Fruit fly (Drosophila melanogaster) whole organism, adult: ENCODE results near the gene CG8128.

Experiments used
- CG11617 ChIP-seq: fragments of 200-800 bp; sonication (Bioruptor generic); optimal IDR thresholded peaks from 2 replicates; lab custom pipeline; 2017; ENCODE audit warnings: mild to moderate bottlenecking, missing biosample characterization, missing genetic modification reagents, missing genetic modification characterization
- CG12768 ChIP-seq: fragments of 200-800 bp; sonication (Bioruptor generic); optimal IDR thresholded peaks from 2 replicates; lab custom pipeline; 2017; ENCODE audit warnings: missing biosample characterization, missing genetic modification characterization, mild to moderate bottlenecking, moderate library complexity, missing genetic modification reagents
- CG14711 ChIP-seq: fragments of 200-800 bp; sonication (Bioruptor generic); optimal IDR thresholded peaks from 2 replicates; lab custom pipeline; 2018; ENCODE audit warnings: missing biosample characterization, mild to moderate bottlenecking, missing genetic modification characterization, moderate library complexity
- CG1620 ChIP-seq: fragments of 200-800 bp; sonication (Bioruptor generic); optimal IDR thresholded peaks from 2 replicates; lab custom pipeline; 2016; ENCODE audit warnings: missing biosample characterization, missing genetic modification characterization
- CG33017 ChIP-seq: fragments of 200-800 bp; sonication (Bioruptor generic); optimal IDR thresholded peaks from 2 replicates; lab custom pipeline; 2018; ENCODE audit warnings: missing biosample characterization, mild to moderate bottlenecking, missing genetic modification characterization, moderate library complexity
- CG5204 ChIP-seq: fragments of 200-800 bp; sonication (Bioruptor generic); optimal IDR thresholded peaks from 2 replicates; lab custom pipeline; 2016; ENCODE audit warnings: missing biosample characterization, missing genetic modification characterization
- CG7045 ChIP-seq: fragments of 200-800 bp; sonication (Bioruptor generic); optimal IDR thresholded peaks from 2 replicates; lab custom pipeline; 2017; ENCODE audit warnings: missing biosample characterization, mild to moderate bottlenecking, missing genetic modification characterization
- CG7101 ChIP-seq: fragments of 200-800 bp; sonication (Bioruptor generic); optimal IDR thresholded peaks from 2 replicates; lab custom pipeline; 2018; ENCODE audit warnings: missing biosample characterization, mild to moderate bottlenecking, missing genetic modification characterization, moderate library complexity
- Clk ChIP-seq: fragments of 200-800 bp; sonication (Bioruptor generic); optimal IDR thresholded peaks from 2 replicates; lab custom pipeline; 2017; ENCODE audit warnings: missing biosample characterization, missing genetic modification characterization
- Crg-1 ChIP-seq: fragments of 200-800 bp; sonication (Bioruptor generic); optimal IDR thresholded peaks from 2 replicates; lab custom pipeline; 2016; ENCODE audit warnings: missing biosample characterization, missing genetic modification characterization
- Hr96 ChIP-seq: fragments of 200-800 bp; sonication (Bioruptor generic); optimal IDR thresholded peaks from 2 replicates; lab custom pipeline; 2016; ENCODE audit warnings: missing biosample characterization, missing genetic modification characterization
- Mnt ChIP-seq: fragments of 200-800 bp; sonication (Bioruptor generic); optimal IDR thresholded peaks from 2 replicates; lab custom pipeline; 2016; ENCODE audit warnings: missing biosample characterization, mild to moderate bottlenecking, missing genetic modification characterization
- bab1 ChIP-seq: fragments of 200-800 bp; sonication (Bioruptor generic); optimal IDR thresholded peaks from 3 replicates; lab custom pipeline; 2019; ENCODE audit warnings: missing biosample characterization, mild to moderate bottlenecking, missing genetic modification characterization, moderate library complexity
- cic ChIP-seq: fragments of 200-800 bp; sonication (Bioruptor generic); optimal IDR thresholded peaks from 2 replicates; lab custom pipeline; 2017; ENCODE audit warnings: missing biosample characterization, mild to moderate bottlenecking, missing genetic modification characterization, moderate library complexity
- cnc ChIP-seq, 2 experiments: fragments of >200 bp; optimal IDR thresholded peaks; 2 replicates each; lab custom pipeline; 2017
- kay ChIP-seq: fragments of 200-800 bp; sonication (Bioruptor generic); peaks from one replicate; lab custom pipeline; 2016; ENCODE audit warnings: missing biosample characterization, missing genetic modification characterization, borderline replicate concordance
- ovo ChIP-seq: fragments of 200-800 bp; sonication (Bioruptor generic); optimal IDR thresholded peaks from 2 replicates; lab custom pipeline; 2016; ENCODE audit warnings: missing biosample characterization, missing genetic modification characterization
- pad ChIP-seq: fragments of 200-800 bp; sonication (Bioruptor generic); optimal IDR thresholded peaks from 3 replicates; lab custom pipeline; 2017; ENCODE audit warnings: missing biosample characterization, missing genetic modification characterization, mild to moderate bottlenecking, moderate library complexity, missing genetic modification reagents
- tj ChIP-seq: fragments of 200-800 bp; sonication (Bioruptor generic); optimal IDR thresholded peaks from 3 replicates; lab custom pipeline; 2017; ENCODE audit warnings: missing biosample characterization, mild to moderate bottlenecking, missing genetic modification characterization, moderate library complexity
- toe ChIP-seq: fragments of 200-800 bp; sonication (Bioruptor generic); optimal IDR thresholded peaks from 2 replicates; lab custom pipeline; 2016; ENCODE audit warnings: missing biosample characterization, missing genetic modification characterization

The CG8128 gene

DNA sequence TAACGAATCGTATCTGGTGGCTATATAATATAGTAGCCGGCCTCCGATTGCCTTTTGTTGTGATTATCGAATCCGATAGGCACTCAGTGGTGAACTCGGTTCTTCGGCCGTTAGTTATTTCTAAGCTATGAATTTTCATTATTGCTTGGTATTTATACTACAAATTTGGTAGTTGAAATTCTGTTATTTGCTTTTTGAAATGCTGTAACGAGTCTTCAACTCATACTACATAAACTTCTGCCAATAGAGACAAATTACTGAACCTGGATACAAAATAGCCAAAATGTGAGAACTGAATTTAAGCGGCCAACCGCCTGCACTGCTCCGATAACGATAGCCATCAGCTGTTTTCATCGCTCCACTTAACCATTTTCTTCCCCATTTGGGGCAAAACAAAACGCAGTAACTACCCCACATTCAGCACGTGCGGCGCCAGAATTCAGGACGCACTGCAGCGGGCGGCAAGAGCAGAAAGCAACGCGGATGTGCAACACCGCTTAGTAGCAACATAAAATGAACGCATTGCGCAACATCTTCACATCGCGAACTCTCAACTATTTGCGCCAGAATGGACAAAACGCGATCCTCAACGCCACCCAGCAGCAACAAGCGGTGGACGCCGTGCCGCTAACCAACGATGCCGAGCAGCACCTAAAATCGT, 41.7 kb downstream of the CG8128 start, which contains the start of the genes CG11679 and CG8206:
TSS of gene CG11679 (minus strand) at position 65 of the 661 bp plus-strand sequence.
TSS of gene CG8206 (plus strand) at position 341 of the 661 bp plus-strand sequence.
- TF ChIP-seq Crg-1 (GFP tag; lab: Kevin White, UChicago) = peak; percentile 40
- no peak for TF ChIP-seq CG5204 (GFP tag; lab: Kevin White, UChicago)
- no peak for TF ChIP-seq Clk (GFP tag; lab: Kevin White, UChicago)
- peak; percentile 61 for TF ChIP-seq CG7101
- TF ChIP-seq bab1 (GFP tag; lab: Kevin White, UChicago) = peak; percentile 75
- TF ChIP-seq Mnt (GFP tag; lab: Kevin White, UChicago) = peak; percentile 85
- TF ChIP-seq Hr96 (GFP tag; lab: Kevin White, UChicago) = peak; percentile 75
- TF ChIP-seq CG7045 = no peak
- TF ChIP-seq CG33017 (tag; lab: Kevin White, UChicago) = peak; percentile 11
- peak; percentile 58 for TF ChIP-seq CG11617
- TF ChIP-seq CG14711 (tag; lab: Kevin White, UChicago) = peak; percentile 53
- peak; percentile 71 for TF ChIP-seq toe (GFP tag; lab: Kevin White, UChicago)
- TF ChIP-seq cic (GFP tag; lab: Kevin White, UChicago) = peak; percentile 24
- TF ChIP-seq CG1620 (GFP tag; lab: Kevin White, UChicago) = peak; percentile 71
- peak; percentile 11 for TF ChIP-seq tj (GFP tag; lab: Kevin White, UChicago)
- no peak for TF ChIP-seq cnc (optimal IDR thresholded peaks at IDR 0.05; lab: Kevin White, UChicago)
- no peak for TF ChIP-seq kay (GFP tag; lab: Kevin White, UChicago)
- TF ChIP-seq ovo (GFP tag; lab: Kevin White, UChicago) = peak; percentile 16
- peak; percentile 45 for TF ChIP-seq pad (GFP tag; lab: Kevin White, UChicago)
- TF ChIP-seq CG12768 (GFP tag; lab: Kevin White, UChicago) = no peak

dm6 chrX:15740288-15740726, 43.0 kb downstream of the CG8128 start:
- no peak for TF ChIP-seq ovo (GFP tag; lab: Kevin White, UChicago)
- TF ChIP-seq CG11617 = peak; percentile 76
- peak; percentile 44 for TF ChIP-seq cic (GFP tag; lab: Kevin White, UChicago)
- peak; percentile 19 for TF ChIP-seq bab1 (GFP tag; lab: Kevin White, UChicago)
- TF ChIP-seq cnc (optimal IDR thresholded peaks at IDR 0.05; lab: Kevin White, UChicago) = no peak
- peak; percentile 87 for TF ChIP-seq CG7101
- peak; percentile 78 for TF ChIP-seq CG14711 (tag; lab: Kevin White, UChicago)
- no peak for TF ChIP-seq toe (GFP tag; lab: Kevin White, UChicago)
- TF ChIP-seq Mnt (GFP tag; lab: Kevin White, UChicago) = peak; percentile 48
- peak; percentile 31 for TF ChIP-seq CG7045
- TF ChIP-seq Crg-1 (GFP tag; lab: Kevin White, UChicago) = peak; percentile 7
- TF ChIP-seq CG1620 (GFP tag; lab: Kevin White, UChicago) = no peak
- no peak for TF ChIP-seq Hr96 (GFP tag; lab: Kevin White, UChicago)
- no peak for TF ChIP-seq tj (GFP tag; lab: Kevin White, UChicago)
- no peak for TF ChIP-seq kay (GFP tag; lab: Kevin White, UChicago)
- peak; percentile 69 for TF ChIP-seq CG33017 (tag; lab: Kevin White, UChicago)
- TF ChIP-seq CG12768 (GFP tag; lab: Kevin White, UChicago) = peak; percentile 63
- no peak for TF ChIP-seq CG5204 (GFP tag; lab: Kevin White, UChicago)
- TF ChIP-seq Clk (GFP tag; lab: Kevin White, UChicago) = peak; percentile 14
- peak; percentile 46 for TF ChIP-seq pad (GFP tag; lab: Kevin White, UChicago)

DNA sequence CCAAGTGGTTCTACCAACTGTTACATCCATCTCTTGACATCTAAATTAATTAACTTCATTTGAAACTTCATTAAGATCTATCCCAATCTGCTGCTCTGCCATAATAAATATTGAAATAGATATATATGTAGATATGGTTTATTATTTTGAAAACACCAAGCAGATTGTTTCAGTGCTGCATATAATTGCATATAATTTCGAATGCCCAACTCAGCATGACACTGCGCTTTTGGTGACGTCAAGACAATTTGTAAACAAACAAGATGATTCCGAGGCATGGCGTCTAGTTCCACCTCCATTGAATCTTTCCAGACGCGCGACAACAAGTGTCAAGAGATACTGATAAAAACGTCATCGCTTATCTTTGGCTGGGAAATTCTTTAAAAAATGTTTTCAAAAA, 43.6 kb downstream of the CG8128 start:
- TF ChIP-seq CG11617 = no peak
- TF ChIP-seq CG5204 (GFP tag; lab: Kevin White, UChicago) = no peak
- TF ChIP-seq CG14711 (tag; lab: Kevin White, UChicago) = peak; percentile 33
- TF ChIP-seq CG12768 (GFP tag; lab: Kevin White, UChicago) = no peak
- TF ChIP-seq tj (GFP tag; lab: Kevin White, UChicago) = peak; percentile 5
- no peak for TF ChIP-seq kay (GFP tag; lab: Kevin White, UChicago)
- TF ChIP-seq Mnt (GFP tag; lab: Kevin White, UChicago) = no peak
- no peak for TF ChIP-seq pad (GFP tag; lab: Kevin White, UChicago)
- no peak for TF ChIP-seq bab1 (GFP tag; lab: Kevin White, UChicago)
- TF ChIP-seq cic (GFP tag; lab: Kevin White, UChicago) = no peak
- TF ChIP-seq Hr96 (GFP tag; lab: Kevin White, UChicago) = no peak
- no peak for TF ChIP-seq CG1620 (GFP tag; lab: Kevin White, UChicago)
- peak; percentile 31 for TF ChIP-seq CG7101
- no peak for TF ChIP-seq toe (GFP tag; lab: Kevin White, UChicago)
- TF ChIP-seq CG7045 = no peak
- TF ChIP-seq CG33017 (tag; lab: Kevin White, UChicago) = no peak
- TF ChIP-seq Crg-1 (GFP tag; lab: Kevin White, UChicago) = no peak
- peak; percentile 97 to 100 for TF ChIP-seq cnc (optimal IDR thresholded peaks at IDR 0.05; lab: Kevin White, UChicago)
- TF ChIP-seq ovo (GFP tag; lab: Kevin White, UChicago) = no peak
- no peak for TF ChIP-seq Clk (GFP tag; lab: Kevin White, UChicago)

- no peak for TF ChIP-seq cic (GFP tag; lab: Kevin White, UChicago)
- TF ChIP-seq cnc (optimal IDR thresholded peaks at IDR 0.05; lab: Kevin White, UChicago) = no peak
- TF ChIP-seq tj (GFP tag; lab: Kevin White, UChicago) = peak; percentile 18
- TF ChIP-seq CG11617 = peak; percentile 49
- peak; percentile 49 for TF ChIP-seq CG7101
- TF ChIP-seq CG1620 (GFP tag; lab: Kevin White, UChicago) = peak; percentile 21
- peak; percentile 34 for TF ChIP-seq Mnt (GFP tag; lab: Kevin White, UChicago)
- TF ChIP-seq CG33017 (tag; lab: Kevin White, UChicago) = no peak
- TF ChIP-seq ovo (GFP tag; lab: Kevin White, UChicago) = peak; percentile 22
- peak; percentile 5 for TF ChIP-seq CG12768 (GFP tag; lab: Kevin White, UChicago)
Observed at dm6 chrX:15745905-15746681, 48.8 kb downstream of the CG8128 start, which contains the start of the genes CG8944 and CCT6. TSS of gene CG8944 (minus strand) at chrX:15746231. TSS of gene CCT6 (plus strand) at chrX:15746648.
